Fruit fly (Drosophila melanogaster): Measurements from ENCODE around the gene CG12516.

Gene CG12516

DNA sequence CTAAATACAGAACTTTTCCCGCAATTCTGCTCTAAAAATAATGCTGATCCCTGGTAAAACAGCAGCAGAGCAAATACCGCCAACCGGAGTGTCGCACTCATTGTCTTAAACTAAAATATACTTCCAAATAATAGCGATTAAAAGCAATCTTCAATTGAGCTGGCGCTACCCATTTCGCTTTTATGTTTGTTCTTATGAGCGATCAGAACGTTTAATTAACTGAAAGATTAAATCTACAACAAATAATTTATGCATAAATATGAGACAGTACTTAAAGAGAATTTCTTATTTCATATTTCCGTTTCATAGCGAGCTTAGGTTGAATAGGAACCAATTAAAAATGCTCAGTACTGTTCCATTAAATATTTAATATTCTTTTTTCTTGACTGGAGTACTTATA lies 40.9 kb downstream of the CG12516 start, which contains the start of gene CG43125:
TSS of gene CG43125 (minus strand) at position 101 of the 400 bp plus-strand sequence.
- TF ChIP-seq CG13204 (GFP tag; optimal IDR thresholded peaks at IDR 0.05) = no peak
- no peak for TF ChIP-seq CG9948 (tag; optimal IDR thresholded peaks at IDR 0.05)
- TF ChIP-seq CG34367 (tag; optimal IDR thresholded peaks at IDR 0.05) = no peak
- TF ChIP-seq CG17806 (tag; optimal IDR thresholded peaks at IDR 0.05) = no peak

Measured in whole organism, pupa.